Worm (Caenorhabditis elegans) whole organism, L1 larva: ENCODE results near the gene nhr-281.

Source experiments
- ceh-63 ChIP-seq: fragments of 200-800 bp; sonication (Bioruptor generic); optimal IDR thresholded peaks from 2 replicates; lab custom pipeline; 2018; ENCODE audit warnings: mild to moderate bottlenecking, missing genetic modification characterization, missing compliant biosample characterization
- dpl-1 ChIP-seq, 3 experiments: fragments of 150-350 bp in 2 of 3; sonication (generic microtip) in 1 of 3; optimal IDR thresholded peaks; 2 replicates each; lab custom pipeline; 2014 to 2017; ENCODE audit warnings: missing biosample characterization in 3 of 3, missing genetic modification characterization in 3 of 3, missing genetic modification reagents in 3 of 3
- nhr-237 ChIP-seq: fragments of 150-350 bp; optimal IDR thresholded peaks from 2 replicates; lab custom pipeline; 2014; ENCODE audit warnings: missing biosample characterization, missing genetic modification characterization
- nhr-28 ChIP-seq: fragments of 150-350 bp; optimal IDR thresholded peaks from 2 replicates; lab custom pipeline; 2014; ENCODE audit warnings: missing biosample characterization, missing genetic modification characterization
- nhr-77 ChIP-seq: fragments of 150-350 bp; optimal IDR thresholded peaks from 2 replicates; lab custom pipeline; 2014; ENCODE audit warnings: missing biosample characterization, missing genetic modification characterization
- nhr-84 ChIP-seq: sonication (generic microtip); optimal IDR thresholded peaks from 2 replicates; lab custom pipeline; 2017; ENCODE audit warnings: missing biosample characterization, missing genetic modification characterization
- unc-62 ChIP-seq: fragments of 150-350 bp; optimal IDR thresholded peaks from 2 replicates; lab custom pipeline; 2014; ENCODE audit warnings: missing biosample characterization, missing genetic modification reagents, missing genetic modification characterization

- TF ChIP-seq unc-62 (GFP tag; lab: Kevin White, UChicago) (no peak), nhr-84 (tag; lab: Kevin White, UChicago) (no peak), nhr-28 (no peak), nhr-237 (tag; lab: Kevin White, UChicago) (no peak), nhr-77 (tag; lab: Kevin White, UChicago) (no peak), ceh-63 (no peak), dpl-1 (GFP tag; optimal IDR thresholded peaks at IDR 0.05; lab: Kevin White, UChicago) (no peak)
Measured at ce11 chrX:14134883-14135282, 21.6 kb upstream of the nhr-281 start.
